Worm (Caenorhabditis elegans): ENCODE data around the gene F37C4.4.

F37C4.4 gene

DNA sequence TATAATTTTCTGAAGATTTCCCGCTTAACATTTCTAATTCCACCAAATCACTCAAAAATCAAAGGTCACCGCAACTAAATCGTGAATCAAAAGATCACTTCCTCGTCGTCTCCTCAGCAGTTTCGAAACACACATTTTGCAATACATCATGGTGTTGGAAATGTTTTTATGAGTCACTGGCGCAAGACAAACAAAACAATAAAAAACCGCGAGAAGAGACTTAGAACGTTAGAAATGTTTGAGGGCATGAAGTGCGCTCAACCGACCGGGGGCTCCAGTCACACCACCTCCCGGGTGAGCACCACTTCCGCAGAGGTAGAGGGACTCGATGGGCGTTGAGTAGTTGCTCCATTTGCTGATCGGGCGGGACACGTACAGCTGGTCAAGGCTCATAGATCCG is 8.2 kb downstream of the F37C4.4 start (continued):
- TF ChIP-seq T26A8.4 (GFP tag; IDR thresholded peaks at IDR 0.05) (no peak), lin-13 (GFP tag; optimal IDR thresholded peaks at IDR 0.05) (peak; percentile 42), ZK546.5 (tag; optimal IDR thresholded peaks at IDR 0.05) (no peak), nhr-25 (tag; optimal IDR thresholded peaks at IDR 0.05; ENCODE audit: borderline replicate concordance, insufficient read depth) (no peak), T20F7.1 (GFP tag; optimal IDR thresholded peaks at IDR 0.05) (no peak), unc-62 (GFP tag; optimal IDR thresholded peaks at IDR 0.05 in 1 of 2) (no peak), unc-62 (tag; optimal IDR thresholded peaks at IDR 0.05) (no peak), ztf-7 (tag; optimal IDR thresholded peaks at IDR 0.05) (no peak), hlh-11 (tag; optimal IDR thresholded peaks at IDR 0.05) (peak; percentile 73), egl-43 (GFP tag; IDR thresholded peaks at IDR 0.05) (no peak), zfp-3 (GFP tag; conservative IDR thresholded peaks at IDR 0.05) (no peak), madf-5 (GFP tag; IDR thresholded peaks at IDR 0.05) (no peak), hlh-30 (tag; optimal IDR thresholded peaks at IDR 0.05; ENCODE audit: insufficient read depth) (peak; percentile 73), spr-1 (tag; optimal IDR thresholded peaks at IDR 0.05) (no peak), mdt-29 (GFP tag; IDR thresholded peaks at IDR 0.05) (no peak), tra-1 (GFP tag; IDR thresholded peaks at IDR 0.05) (no peak), pqm-1 (tag; optimal IDR thresholded peaks at IDR 0.05) (peak; percentile 24), ceh-44 (GFP tag; IDR thresholded peaks at IDR 0.05) (no peak), daf-16 (GFP tag; optimal IDR thresholded peaks at IDR 0.05) (peak in 1 of 2 experiments; percentile 7), daf-16 (tag; optimal IDR thresholded peaks at IDR 0.05) (peak; percentile 78), nhr-102 (tag; optimal IDR thresholded peaks at IDR 0.05) (no peak), spr-3 (GFP tag; optimal IDR thresholded peaks at IDR 0.05) (no peak), dmd-6 (GFP tag; IDR thresholded peaks at IDR 0.05) (peak; percentile 73), ceh-62 (tag; optimal IDR thresholded peaks at IDR 0.05) (no peak), nhr-41 (GFP tag; IDR thresholded peaks at IDR 0.05) (no peak)

DNA sequence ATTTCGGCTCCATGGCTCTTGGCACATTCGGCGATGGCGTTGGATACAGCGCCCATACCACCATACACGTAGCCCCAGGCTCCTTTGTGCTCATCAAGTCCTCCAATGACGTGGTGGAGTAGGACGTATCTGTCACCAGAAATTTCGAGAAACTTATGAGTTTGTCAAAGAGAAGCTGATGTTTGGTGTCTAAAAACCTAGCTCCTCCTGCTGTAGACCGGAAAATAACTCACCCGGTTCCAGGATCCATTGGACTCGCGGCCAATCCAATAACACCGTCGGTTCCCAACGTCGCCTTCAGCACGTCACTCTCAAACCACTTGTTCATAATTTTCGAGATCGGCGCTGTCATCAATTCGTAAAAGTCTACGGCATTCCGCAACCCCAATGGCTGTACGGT is 9.8 kb downstream of the F37C4.4 start:
- TF ChIP-seq ceh-62 (tag; optimal IDR thresholded peaks at IDR 0.05) = no peak
- no peak for TF ChIP-seq ceh-28 (tag; optimal IDR thresholded peaks at IDR 0.05)
- no peak for TF ChIP-seq ceh-82 (tag; optimal IDR thresholded peaks at IDR 0.05)
- TF ChIP-seq ZK546.5 (tag; optimal IDR thresholded peaks at IDR 0.05) = no peak
- no peak for TF ChIP-seq F26F4.8 (GFP tag; conservative IDR thresholded peaks at IDR 0.05)
- TF ChIP-seq aha-1 (tag) = peak; percentile 91
- no peak for TF ChIP-seq nhr-25 (tag; optimal IDR thresholded peaks at IDR 0.05; ENCODE audit: borderline replicate concordance, insufficient read depth)
- no peak for TF ChIP-seq lin-29 (GFP tag; IDR thresholded peaks at IDR 0.05)
- no peak for TF ChIP-seq php-3 (GFP tag; IDR thresholded peaks at IDR 0.05)
- TF ChIP-seq hmg-1.1 (GFP tag; IDR thresholded peaks at IDR 0.05) = no peak
- TF ChIP-seq unc-62 (GFP tag; optimal IDR thresholded peaks at IDR 0.05 in 1 of 2) = peak in 1 of 2 experiments; percentile 67
- no peak for TF ChIP-seq unc-62 (tag; optimal IDR thresholded peaks at IDR 0.05)
- no peak for TF ChIP-seq madf-9 (GFP tag; conservative IDR thresholded peaks at IDR 0.05)
- TF ChIP-seq gei-8 (GFP tag; optimal IDR thresholded peaks at IDR 0.05) = no peak
- no peak for TF ChIP-seq cey-2 (tag; optimal IDR thresholded peaks at IDR 0.05; ENCODE audit: borderline replicate concordance, insufficient read depth)
- TF ChIP-seq F37D6.2 (tag; optimal IDR thresholded peaks at IDR 0.05) = no peak
- TF ChIP-seq F44E2.7 (GFP tag; IDR thresholded peaks at IDR 0.05) = no peak
- TF ChIP-seq zip-2 (tag; optimal IDR thresholded peaks at IDR 0.05) = no peak
- no peak for TF ChIP-seq mep-1 (tag; optimal IDR thresholded peaks at IDR 0.05)

Data from whole organism, L4 larva.